Worm (Caenorhabditis elegans) whole organism, L4/young adult: ENCODE data around the gene srh-23.

Source experiments
- W03F9.2 ChIP-seq: fragments of 150-350 bp; optimal IDR thresholded peaks from 2 replicates; lab custom pipeline; 2014; ENCODE audit warnings: missing biosample characterization, missing genetic modification characterization
- dao-5 ChIP-seq: sonication (generic microtip); optimal IDR thresholded peaks from 2 replicates; lab custom pipeline; 2016; ENCODE audit warnings: missing genotype, missing genetic modification characterization, moderate library complexity, missing compliant biosample characterization
- him-1 ChIP-seq: sonication (generic microtip); optimal IDR thresholded peaks from 2 replicates; lab custom pipeline; 2016; ENCODE audit warnings: missing genotype, missing genetic modification reagents, missing genetic modification characterization, missing compliant biosample characterization

Gene srh-23

DNA sequence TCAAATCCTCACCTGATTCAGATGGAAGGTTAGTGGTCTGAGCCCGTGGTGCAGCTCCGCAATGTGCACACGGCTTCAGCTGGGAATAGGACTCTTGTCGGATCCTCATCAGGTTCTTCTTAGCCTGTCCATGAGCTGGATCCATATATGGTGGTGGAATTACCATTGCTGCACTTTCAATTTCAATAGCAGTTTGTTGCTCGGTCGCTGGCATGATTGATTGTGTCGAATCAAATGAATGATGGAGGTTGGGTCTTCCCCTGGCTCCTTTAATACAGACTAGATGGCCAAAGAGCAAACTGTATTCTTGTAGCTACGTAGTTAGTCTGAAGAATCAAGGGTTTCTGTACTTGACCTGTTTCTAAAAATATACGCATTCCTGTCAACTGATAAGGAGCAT lies 11.9 kb downstream of the srh-23 start, which contains the start of gene C02E7.10:
Gene C02E7.10 (minus strand): TSS at position 232 of the 400 bp plus-strand sequence.
- TF ChIP-seq him-1 = no peak
- TF ChIP-seq W03F9.2 (tag; lab: Kevin White, UChicago) = no peak
- no peak for TF ChIP-seq dao-5 (tag; lab: Kevin White, UChicago)

DNA sequence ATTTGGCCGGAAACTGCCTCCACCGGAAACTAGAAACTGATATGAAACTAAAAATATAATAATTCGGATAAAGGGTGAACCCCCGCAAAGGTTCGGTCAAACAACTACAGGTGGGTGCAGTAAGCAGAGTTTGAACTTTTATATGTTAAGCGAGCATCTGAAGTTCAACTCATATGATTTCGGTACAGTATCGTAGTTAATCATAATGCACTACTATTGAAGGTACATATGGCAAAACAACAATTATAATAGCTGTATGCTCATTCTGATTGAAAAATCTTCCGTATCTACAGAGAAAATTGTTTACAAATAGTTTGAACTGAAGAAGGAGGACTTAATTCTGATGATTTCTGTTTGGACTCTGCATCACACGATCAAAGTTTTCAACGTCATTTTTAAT lies 12.4 kb downstream of the srh-23 start:
- TF ChIP-seq W03F9.2 (tag; lab: Kevin White, UChicago) (no peak), him-1 (no peak), dao-5 (tag; lab: Kevin White, UChicago) (no peak)

ce11 chrV:4934406-4934805 lies 13.5 kb downstream of the srh-23 start, which contains the start of gene catp-2:
TSS of gene catp-2 (plus strand) at chrV:4934706.
- no peak for TF ChIP-seq W03F9.2 (tag; lab: Kevin White, UChicago)
- no peak for TF ChIP-seq him-1
- no peak for TF ChIP-seq dao-5 (tag; lab: Kevin White, UChicago)

DNA sequence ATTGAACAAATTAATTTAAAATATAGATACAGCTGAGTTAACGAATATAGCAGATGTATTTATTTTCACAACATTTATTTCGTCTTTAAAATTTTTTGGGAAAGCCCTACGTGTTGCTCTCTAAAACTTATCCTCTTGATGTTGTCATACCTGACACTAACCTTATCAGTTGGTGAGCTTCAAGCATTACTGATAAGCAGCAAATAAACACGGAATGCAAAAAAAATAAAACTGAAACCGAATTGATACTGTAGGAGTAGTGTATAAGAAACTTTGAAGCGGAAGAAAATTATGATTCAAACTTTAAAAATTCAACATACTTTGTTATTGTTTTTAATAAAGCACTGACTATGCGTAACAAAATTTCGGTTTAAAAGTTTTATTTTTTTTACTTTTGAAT lies 14.2 kb downstream of the srh-23 start:
- TF ChIP-seq him-1 (no peak), dao-5 (tag; lab: Kevin White, UChicago) (no peak), W03F9.2 (tag; lab: Kevin White, UChicago) (no peak)

ce11 chrV:4937337-4937736 lies 16.4 kb downstream of the srh-23 start:
- TF ChIP-seq dao-5 (tag; lab: Kevin White, UChicago) (no peak), him-1 (no peak), W03F9.2 (tag; lab: Kevin White, UChicago) (no peak)

DNA sequence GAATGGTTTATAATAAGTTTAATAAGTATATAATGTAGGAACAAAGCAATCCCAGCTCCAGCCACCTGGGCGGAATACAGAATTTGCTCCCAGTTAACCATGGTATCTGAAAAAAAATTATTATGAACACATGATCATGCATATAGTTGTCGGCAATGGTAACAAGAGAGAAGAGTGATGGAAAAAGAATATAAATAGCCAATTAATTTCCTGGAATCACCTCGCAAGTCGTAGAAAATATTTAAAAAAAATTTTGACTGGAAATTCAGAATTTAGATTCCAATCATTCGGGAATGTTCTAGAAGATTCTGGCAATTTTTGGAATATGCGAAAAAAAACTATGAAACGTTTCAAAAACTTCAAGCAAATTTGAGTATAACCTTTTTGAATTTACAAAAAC lies 23.3 kb downstream of the srh-23 start, which contains the start of gene str-211:
Gene str-211 (minus strand): TSS at position 101 of the 400 bp plus-strand sequence.
- TF ChIP-seq dao-5 (tag; lab: Kevin White, UChicago) (no peak), W03F9.2 (tag; lab: Kevin White, UChicago) (no peak), him-1 (no peak)

DNA sequence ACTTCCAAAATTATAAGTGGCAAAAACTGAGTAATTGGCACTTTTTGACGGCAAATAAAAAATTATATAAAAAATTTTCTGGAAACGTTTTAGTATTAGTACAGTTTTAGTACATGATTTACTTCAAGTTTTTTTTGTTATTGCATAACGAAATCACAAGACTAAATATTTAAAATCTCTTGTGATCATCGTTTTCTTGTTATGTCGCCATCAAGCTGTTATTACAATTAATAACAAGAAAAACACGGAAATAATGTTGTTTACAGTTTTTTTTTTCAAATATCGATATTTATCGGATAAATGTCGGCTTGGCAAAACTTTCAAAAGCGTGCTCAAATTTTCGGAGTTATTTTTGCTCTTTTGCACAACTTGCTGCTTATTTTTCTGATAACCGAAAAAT lies 27.7 kb downstream of the srh-23 start, which contains the start of gene str-209:
Gene str-209 (plus strand): TSS at position 301 of the 400 bp plus-strand sequence.
- TF ChIP-seq W03F9.2 (tag; lab: Kevin White, UChicago) (no peak), dao-5 (tag; lab: Kevin White, UChicago) (no peak), him-1 (no peak)

DNA sequence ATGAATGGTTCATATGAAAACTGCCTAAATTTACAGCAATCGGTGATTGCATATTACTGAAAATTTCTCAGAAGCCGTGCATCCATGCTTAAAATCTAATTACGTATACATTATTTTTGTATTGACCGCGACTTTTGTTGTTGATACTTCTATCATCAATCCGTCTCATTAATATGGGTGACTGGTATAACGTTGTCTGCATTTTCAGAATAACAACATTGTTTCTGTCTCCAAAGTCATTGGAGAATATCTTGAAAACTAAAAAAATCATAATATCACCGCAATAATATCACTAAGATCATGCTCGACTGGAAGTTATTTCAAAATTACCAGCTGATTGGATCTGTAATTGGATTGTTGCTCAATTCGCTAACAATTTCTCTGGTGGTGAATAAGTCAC lies 30.5 kb downstream of the srh-23 start, which contains the start of gene str-207:
Gene str-207 (plus strand): TSS at position 301 of the 400 bp plus-strand sequence.
- no peak for TF ChIP-seq him-1
- TF ChIP-seq W03F9.2 (tag; lab: Kevin White, UChicago) = no peak
- TF ChIP-seq dao-5 (tag; lab: Kevin White, UChicago) = no peak

- TF ChIP-seq dao-5 (tag; lab: Kevin White, UChicago) (no peak), him-1 (no peak), W03F9.2 (tag; lab: Kevin White, UChicago) (no peak)
Observed at ce11 chrV:4956529-4956928, 35.6 kb downstream of the srh-23 start, which contains the start of gene str-208. TSS of gene str-208 (plus strand) at chrV:4956829.

- TF ChIP-seq dao-5 (tag; lab: Kevin White, UChicago) (no peak), him-1 (no peak), W03F9.2 (tag; lab: Kevin White, UChicago) (no peak)
Observed at ce11 chrV:4957619-4958018, 36.7 kb downstream of the srh-23 start.

- TF ChIP-seq him-1 (no peak), W03F9.2 (tag; lab: Kevin White, UChicago) (no peak), dao-5 (tag; lab: Kevin White, UChicago) (no peak)
Observed at ce11 chrV:4960686-4961085, 39.8 kb downstream of the srh-23 start.

- no peak for TF ChIP-seq him-1
- TF ChIP-seq dao-5 (tag; lab: Kevin White, UChicago) = no peak
- no peak for TF ChIP-seq W03F9.2 (tag; lab: Kevin White, UChicago)
Observed at ce11 chrV:4962968-4963367, 42.1 kb downstream of the srh-23 start, which contains the start of gene tam-1. TSS of gene tam-1 (minus strand) at chrV:4963102.

- TF ChIP-seq him-1 (no peak), dao-5 (tag; lab: Kevin White, UChicago) (no peak), W03F9.2 (tag; lab: Kevin White, UChicago) (peak; percentile 39)
Observed at ce11 chrV:4963606-4964005, 42.7 kb downstream of the srh-23 start.

- TF ChIP-seq W03F9.2 (tag; lab: Kevin White, UChicago) = no peak
- no peak for TF ChIP-seq him-1
Observed at ce11 chrV:4964020-4964635, 43.2 kb downstream of the srh-23 start.
